Worm (Caenorhabditis elegans) whole organism, L3 larva: ENCODE measurements around the gene C13B9.2.

Experiments
- aly-2 ChIP-seq: fragments of 150-350 bp; optimal IDR thresholded peaks from 2 replicates; lab custom pipeline; 2014; ENCODE audit warnings: missing biosample characterization, missing genetic modification characterization
- ceh-16 ChIP-seq: sonication (generic microtip); optimal IDR thresholded peaks from 2 replicates; lab custom pipeline; 2017; ENCODE audit warnings: missing biosample characterization, missing genetic modification characterization
- elt-3 ChIP-seq, 3 experiments: fragments of 150-350 bp in 1 of 3; sonication (generic microtip) in 2 of 3; optimal IDR thresholded peaks; 2 replicates in 2 of 3; 4 replicates in 1 of 3; lab custom pipeline; 2014 to 2017; ENCODE audit warnings: missing biosample characterization in 3 of 3, missing genetic modification characterization in 3 of 3
- lin-15B ChIP-seq: fragments of 150-350 bp; optimal IDR thresholded peaks from 2 replicates; lab custom pipeline; 2014; ENCODE audit warnings: missing biosample characterization, missing genetic modification characterization
- nhr-43 ChIP-seq: sonication (generic microtip); optimal IDR thresholded peaks from 2 replicates; lab custom pipeline; 2016; ENCODE audit warnings: mild to moderate bottlenecking, missing genetic modification characterization, missing compliant biosample characterization; ENCODE audit not compliant: poor library complexity, severe bottlenecking
- nhr-67 ChIP-seq: fragments of 150-350 bp; optimal IDR thresholded peaks from 2 replicates; lab custom pipeline; 2014; ENCODE audit warnings: missing biosample characterization, missing genetic modification characterization
- nhr-76 ChIP-seq: fragments of 150-350 bp; sonication (generic microtip); optimal IDR thresholded peaks from 5 replicates; lab custom pipeline; 2014; ENCODE audit warnings: missing biosample characterization, missing genetic modification characterization
- pqm-1 ChIP-seq: fragments of 150-350 bp; optimal IDR thresholded peaks from 2 replicates; lab custom pipeline; 2017; ENCODE audit warnings: missing biosample characterization, missing genetic modification characterization, inconsistent platforms
- unc-39 ChIP-seq: sonication (generic microtip); optimal IDR thresholded peaks from 4 replicates; lab custom pipeline; 2017; ENCODE audit warnings: missing biosample characterization, missing genetic modification characterization

ce11 chrIII:6647568-6647967 lies 27.5 kb downstream of the C13B9.2 start:
- no peak for TF ChIP-seq elt-3 (tag; optimal IDR thresholded peaks at IDR 0.05; lab: Kevin White, UChicago)
- TF ChIP-seq nhr-43 (tag; lab: Kevin White, UChicago), result no peak
- no peak for TF ChIP-seq aly-2 (tag; lab: Kevin White, UChicago)
- TF ChIP-seq nhr-67 (tag; lab: Kevin White, UChicago), result no peak
- no peak for TF ChIP-seq unc-39 (tag; lab: Kevin White, UChicago)
- no peak for TF ChIP-seq lin-15B (tag; lab: Kevin White, UChicago)
- TF ChIP-seq pqm-1, result no peak
- TF ChIP-seq ceh-16 (tag; lab: Kevin White, UChicago), result no peak
- TF ChIP-seq nhr-76 (tag; lab: Kevin White, UChicago), result no peak
